Fruit fly (Drosophila melanogaster): Measurements from ENCODE around the gene Sfp70A4.

Sfp70A4 gene

DNA sequence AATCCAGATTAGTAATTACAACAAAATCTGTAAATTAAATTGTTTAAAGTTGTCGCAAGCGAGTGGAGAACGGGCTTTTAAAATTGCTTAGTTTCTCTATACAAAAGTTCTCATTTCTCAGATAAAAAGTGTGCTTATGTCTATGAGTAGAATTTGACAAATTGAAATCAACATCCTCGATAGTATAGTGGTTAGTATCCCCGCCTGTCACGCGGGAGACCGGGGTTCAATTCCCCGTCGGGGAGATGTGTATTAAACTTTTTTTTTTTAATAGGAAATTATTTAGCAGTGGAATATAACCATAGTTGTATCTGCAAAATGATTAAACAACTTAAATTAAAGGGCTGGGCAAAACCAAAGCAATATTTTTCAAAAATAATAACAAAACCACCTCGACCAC lies 47.3 kb downstream of the Sfp70A4 start:
- TF ChIP-seq Myc (optimal IDR thresholded peaks at IDR 0.05) (no peak), h (optimal IDR thresholded peaks at IDR 0.05) (no peak), psq (optimal IDR thresholded peaks at IDR 0.05) (no peak), insv (optimal IDR thresholded peaks at IDR 0.05) (no peak), Sin3A (optimal IDR thresholded peaks at IDR 0.05) (no peak), ttk (optimal IDR thresholded peaks at IDR 0.05) (no peak)

dm6 chr3L:13248602-13249001 lies 48.1 kb downstream of the Sfp70A4 start, which contains the start of gene CG32119:
Gene CG32119 (minus strand): TSS chr3L:13248702.
- TF ChIP-seq psq (optimal IDR thresholded peaks at IDR 0.05) (no peak), ttk (optimal IDR thresholded peaks at IDR 0.05) (no peak), h (optimal IDR thresholded peaks at IDR 0.05) (no peak), Sin3A (optimal IDR thresholded peaks at IDR 0.05) (no peak)

Measured in Kc167 (cell line).